Worm (Caenorhabditis elegans): Measurements from ENCODE around the gene str-35.

Gene str-35

DNA sequence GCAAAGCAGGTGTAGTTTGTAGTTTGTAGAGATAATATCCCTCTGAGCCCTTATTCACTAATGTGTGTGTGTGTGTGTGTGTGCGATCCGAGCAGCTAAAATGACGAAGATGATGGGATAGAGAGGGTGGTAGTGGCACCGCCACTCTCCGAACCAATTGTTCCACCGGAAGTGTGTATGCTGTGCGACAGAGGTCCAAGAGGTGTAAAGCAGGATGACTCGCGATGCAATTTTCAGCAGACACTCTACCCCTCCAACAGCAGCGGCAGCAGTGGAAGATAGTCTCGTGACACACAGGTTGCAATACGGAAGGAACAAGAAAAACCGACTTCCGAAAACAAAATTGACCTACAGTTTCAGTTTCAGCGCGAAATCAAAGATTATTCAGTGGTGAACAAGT lies 49.2 kb downstream of the str-35 start:
- TF ChIP-seq gei-17 (GFP tag; optimal IDR thresholded peaks at IDR 0.05) (no peak), cebp-2 (GFP tag; IDR thresholded peaks at IDR 0.05) (0 out of 2 replicates have a peak, but pooled peaks have one; percentile 24), bed-1 (GFP tag; IDR thresholded peaks at IDR 0.05) (no peak), madf-3 (GFP tag; IDR thresholded peaks at IDR 0.05) (no peak), lin-26 (GFP tag; IDR thresholded peaks at IDR 0.05) (no peak), snpc-1.3 (tag; optimal IDR thresholded peaks at IDR 0.05; ENCODE audit: insufficient read depth) (no peak), pbrm-1 (GFP tag; IDR thresholded peaks at IDR 0.05) (no peak), nhr-27 (tag; optimal IDR thresholded peaks at IDR 0.05) (no peak)

DNA sequence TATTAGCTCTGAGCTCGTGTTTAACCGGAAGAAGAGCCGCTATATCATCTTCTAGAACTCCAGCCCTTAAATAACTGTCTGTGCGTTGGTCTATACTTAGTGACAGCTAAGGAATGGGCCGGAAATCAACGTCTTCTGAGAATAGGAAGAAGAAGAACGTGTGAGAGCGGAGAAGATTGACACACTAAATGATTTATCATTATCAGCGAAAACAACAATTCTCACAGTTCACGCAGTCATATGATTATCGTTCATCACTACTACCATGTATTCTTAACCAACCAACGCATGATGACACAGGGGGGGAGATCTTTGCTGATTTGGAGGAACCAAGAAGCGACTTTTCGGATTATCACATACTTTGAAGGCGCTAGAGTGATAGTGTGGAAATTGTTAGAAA lies 49.7 kb downstream of the str-35 start:
- TF ChIP-seq lag-1 (GFP tag; IDR thresholded peaks at IDR 0.05) = no peak
- TF ChIP-seq madf-6 (GFP tag; IDR thresholded peaks at IDR 0.05) = 0 out of 2 replicates have a peak, but pooled peaks have one; percentile 8

DNA sequence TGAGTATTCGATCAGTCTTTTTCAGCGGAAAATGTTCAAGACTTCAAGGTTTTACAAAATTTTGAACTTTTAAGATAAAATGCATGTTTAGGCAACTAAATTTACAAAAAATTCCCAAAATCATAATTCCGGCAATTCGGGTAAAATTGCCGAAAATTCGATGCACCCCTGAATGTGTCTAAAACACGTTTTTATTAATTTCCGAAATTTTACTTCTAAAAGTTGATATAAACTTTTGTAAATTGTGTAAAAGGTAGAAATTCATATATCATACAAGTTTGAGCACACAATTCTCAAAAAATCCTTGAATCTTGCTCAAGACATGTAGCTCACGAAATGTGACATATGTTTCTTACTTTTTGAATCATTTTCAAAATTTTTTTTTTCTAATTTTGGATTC lies 50.5 kb downstream of the str-35 start:
- TF ChIP-seq lin-54 (GFP tag; optimal IDR thresholded peaks at IDR 0.05) (no peak), F37B4.10 (GFP tag; IDR thresholded peaks at IDR 0.05) (no peak), mxl-1 (tag; optimal IDR thresholded peaks at IDR 0.05) (no peak), unc-130 (GFP tag; optimal IDR thresholded peaks at IDR 0.05) (no peak), B0019.2 (GFP tag; conservative IDR thresholded peaks at IDR 0.05) (no peak), Y53F4B.3 (GFP tag; IDR thresholded peaks at IDR 0.05) (no peak), let-526 (GFP tag; IDR thresholded peaks at IDR 0.05) (no peak), ztf-18 (tag; optimal IDR thresholded peaks at IDR 0.05) (no peak), nhr-80 (tag; optimal IDR thresholded peaks at IDR 0.05) (no peak), lsl-1 (GFP tag; optimal IDR thresholded peaks at IDR 0.05) (no peak), ceh-58 (GFP tag; IDR thresholded peaks at IDR 0.05) (no peak), tbp1 (GFP tag; optimal IDR thresholded peaks at IDR 0.05) (no peak), tlf-1 (GFP tag; optimal IDR thresholded peaks at IDR 0.05) (no peak), sea-2 (GFP tag; IDR thresholded peaks at IDR 0.05) (no peak)

- TF ChIP-seq lin-26 (GFP tag; IDR thresholded peaks at IDR 0.05) (no peak), unc-62 (GFP tag; optimal IDR thresholded peaks at IDR 0.05) (peak; percentile 70), ceh-100 (GFP tag; IDR thresholded peaks at IDR 0.05) (no peak)
These were observed 50.9 kb downstream of the str-35 start for ce11 chrV:4525512-4525911.

Data from whole organism, young adult.